Worm (Caenorhabditis elegans): Measurements from ENCODE around the gene C50B8.6.

- TF ChIP-seq nhr-28 (tag; optimal IDR thresholded peaks at IDR 0.05) (no peak), ama-1 (optimal IDR thresholded peaks at IDR 0.05) (no peak), R02D3.7 (tag; optimal IDR thresholded peaks at IDR 0.05) (no peak), ceh-28 (tag; optimal IDR thresholded peaks at IDR 0.05) (no peak), pha-4 (tag; optimal IDR thresholded peaks at IDR 0.05) (no peak), nfya-1 (tag; optimal IDR thresholded peaks at IDR 0.05; ENCODE audit: insufficient read depth) (no peak), egl-27 (tag; optimal IDR thresholded peaks at IDR 0.05) (no peak), nhr-12 (tag; optimal IDR thresholded peaks at IDR 0.05) (no peak), unc-62 (GFP tag; optimal IDR thresholded peaks at IDR 0.05) (no peak)
Observed at ce11 chrV:13627103-13627623, 48.4 kb downstream of the C50B8.6 start, which contains the start of gene sde-2.
